Fruit fly (Drosophila melanogaster): ENCODE measurements around the gene TBC1d7.

The TBC1d7 gene

DNA sequence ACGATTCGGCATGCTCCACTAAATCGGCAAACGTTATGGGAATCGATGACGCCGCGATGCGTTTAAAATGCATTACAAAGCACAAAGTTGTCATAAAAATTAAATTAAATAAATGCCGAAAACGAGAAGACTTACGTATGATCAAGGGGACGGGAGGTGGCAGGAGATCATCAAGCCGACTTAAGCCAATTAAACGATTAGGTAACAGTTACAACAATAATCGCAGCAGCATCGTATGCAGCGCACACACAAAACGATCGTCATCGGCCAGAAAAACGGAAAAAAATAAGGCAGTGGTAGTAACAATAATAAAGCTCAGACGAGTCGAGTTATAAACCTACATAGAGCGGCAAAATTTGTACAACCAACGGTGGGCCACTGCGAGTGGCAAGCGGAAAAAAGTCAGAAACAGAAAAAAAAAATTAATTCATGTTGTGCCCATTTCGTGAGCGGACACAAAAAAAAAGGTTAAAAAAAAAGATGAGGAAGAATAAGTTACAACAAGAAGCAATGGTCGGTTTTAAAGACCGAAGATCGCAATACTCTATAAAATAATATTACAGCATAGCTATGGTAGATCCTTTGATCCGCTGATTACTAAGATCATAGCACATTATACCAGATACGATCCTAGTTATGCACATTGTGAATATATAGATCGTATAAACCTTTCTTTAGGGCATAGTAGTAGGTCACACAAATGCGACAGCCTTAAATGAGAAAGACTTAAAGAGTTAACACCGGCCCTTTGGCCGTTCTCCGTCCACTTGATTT lies 45.0 kb downstream of the TBC1d7 start (continued):
- peak; percentile 66 for TF ChIP-seq acj6 (GFP tag; optimal IDR thresholded peaks at IDR 0.05)
- TF ChIP-seq eg (GFP tag; IDR thresholded peaks at IDR 0.05): 0 out of 3 replicates have a peak, but pooled peaks have one; percentile 28
- peak; percentile 53 for TF ChIP-seq CG6792 (GFP tag; optimal IDR thresholded peaks at IDR 0.05)
- no peak for TF ChIP-seq Gug (GFP tag; IDR thresholded peaks at IDR 0.05)
- TF ChIP-seq CG8632 (GFP tag; optimal IDR thresholded peaks at IDR 0.05): peak; percentile 56
- no peak for TF ChIP-seq Eip93F (GFP tag; optimal IDR thresholded peaks at IDR 0.05)
- peak; percentile 59 for TF ChIP-seq Sox102F (GFP tag; optimal IDR thresholded peaks at IDR 0.05)
- TF ChIP-seq CG6276 (GFP tag; optimal IDR thresholded peaks at IDR 0.05): no peak
- TF ChIP-seq Met (GFP tag; optimal IDR thresholded peaks at IDR 0.05): no peak
- TF ChIP-seq vri (GFP tag; optimal IDR thresholded peaks at IDR 0.05): no peak
- TF ChIP-seq pdm3 (GFP tag; optimal IDR thresholded peaks at IDR 0.05): peak; percentile 61
- TF ChIP-seq CG11902 (GFP tag; optimal IDR thresholded peaks at IDR 0.05): peak; percentile 43
- peak; percentile 33 for TF ChIP-seq CG8319 (GFP tag; optimal IDR thresholded peaks at IDR 0.05)
- TF ChIP-seq CG10669 (GFP tag; optimal IDR thresholded peaks at IDR 0.05): peak; percentile 25
- TF ChIP-seq CG6854 (GFP tag; optimal IDR thresholded peaks at IDR 0.05): no peak
